Fruit fly (Drosophila melanogaster) whole organism, prepupa: ENCODE measurements around the gene Coa8.
A peak's percentile ranks its signal among the peaks of the same experiment; 100 is the strongest.

Source experiments
- CG11902 ChIP-seq: fragments of 200-800 bp; sonication (Bioruptor generic); optimal IDR thresholded peaks from 3 replicates; lab custom pipeline; 2016; ENCODE audit warnings: missing biosample characterization, missing genetic modification characterization
- Ets21C ChIP-seq: fragments of 200-800 bp; sonication (Bioruptor generic); optimal IDR thresholded peaks from 3 replicates; lab custom pipeline; 2016; ENCODE audit warnings: missing biosample characterization, missing genetic modification characterization
- Hr39 ChIP-seq: fragments of 200-800 bp; sonication (Bioruptor generic); optimal IDR thresholded peaks from 2 replicates; lab custom pipeline; 2016; ENCODE audit warnings: missing biosample characterization, missing genetic modification characterization
- OdsH ChIP-seq: fragments of 200-800 bp; sonication (Bioruptor generic); optimal IDR thresholded peaks from 3 replicates; lab custom pipeline; 2016; ENCODE audit warnings: missing biosample characterization, missing genetic modification characterization
- dac ChIP-seq: fragments of 200-800 bp; sonication (Bioruptor generic); optimal IDR thresholded peaks from 2 replicates; lab custom pipeline; 2017; ENCODE audit warnings: missing biosample characterization, mild to moderate bottlenecking, missing genetic modification characterization

DNA sequence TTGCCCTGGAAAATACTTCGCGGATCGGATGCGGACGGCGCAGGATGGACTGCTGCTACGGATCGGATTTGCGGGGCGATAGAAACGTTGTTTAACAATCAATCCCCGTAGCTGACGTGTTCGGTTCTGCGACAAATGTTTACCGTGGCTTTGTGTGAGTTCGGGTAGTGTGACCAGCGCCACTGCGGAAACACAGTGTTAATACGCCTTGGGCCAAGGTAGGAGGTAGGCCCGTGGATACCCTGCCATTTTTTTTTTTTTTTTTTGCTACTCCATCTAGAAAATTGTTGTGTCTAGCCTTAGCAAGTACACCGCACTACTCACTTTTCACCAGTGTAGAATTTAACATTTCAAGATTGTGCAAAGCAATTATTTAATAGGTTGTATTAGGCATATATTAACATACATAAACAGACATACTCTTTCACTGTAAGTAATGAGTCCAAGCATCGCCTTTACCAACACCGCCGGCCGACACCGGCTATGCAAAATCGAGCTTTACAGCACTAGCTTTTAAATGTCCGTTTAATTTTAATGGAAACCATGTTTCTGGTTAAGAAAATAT lies 18.4 kb upstream of the Coa8 start, which contains the start of gene deltaCOP:
- TF ChIP-seq OdsH (GFP tag; lab: Kevin White, UChicago) = no peak
- peak; percentile 89 for TF ChIP-seq Ets21C
- no peak for TF ChIP-seq dac (GFP tag; lab: Kevin White, UChicago)
- TF ChIP-seq Hr39 (GFP tag; lab: Kevin White, UChicago) = peak; percentile 90
- no peak for TF ChIP-seq CG11902
